Fruit fly (Drosophila melanogaster): ENCODE results near the gene mtDNA-helicase.

The mtDNA-helicase gene

dm6 chr2L:9912570-9913260 is 19.5 kb upstream of the mtDNA-helicase start, which contains the start of the genes Etl1 and Srp54 (continued):
- TF ChIP-seq tup (GFP tag; optimal IDR thresholded peaks at IDR 0.05): no peak
- peak; percentile 44 for TF ChIP-seq CoRest (tag; optimal IDR thresholded peaks at IDR 0.05)
- peak; percentile 91 for TF ChIP-seq CG2116 (GFP tag; optimal IDR thresholded peaks at IDR 0.05)
- peak; percentile 68 for TF ChIP-seq CG17186 (GFP tag; optimal IDR thresholded peaks at IDR 0.05)
- no peak for TF ChIP-seq Fer1 (GFP tag; optimal IDR thresholded peaks at IDR 0.05)
- TF ChIP-seq CG6654 (GFP tag; optimal IDR thresholded peaks at IDR 0.05): no peak
- TF ChIP-seq slbo (GFP tag; IDR thresholded peaks at IDR 0.05): peak; percentile 17; the same call in 1 of the 2 replicates
- no peak for TF ChIP-seq CG4820 (GFP tag; optimal IDR thresholded peaks at IDR 0.05)
- no peak for TF ChIP-seq otp (GFP tag; IDR thresholded peaks at IDR 0.05)
- TF ChIP-seq Max (GFP tag; optimal IDR thresholded peaks at IDR 0.05): peak; percentile 5
- no peak for TF ChIP-seq CG17568 (GFP tag; optimal IDR thresholded peaks at IDR 0.05)
- TF ChIP-seq YL-1 (GFP tag; optimal IDR thresholded peaks at IDR 0.05): peak; percentile 52
- peak; percentile 75 for TF ChIP-seq bigmax (GFP tag; optimal IDR thresholded peaks at IDR 0.05)
- no peak for TF ChIP-seq grau (tag; optimal IDR thresholded peaks at IDR 0.05)
- no peak for TF ChIP-seq inv (GFP tag; IDR thresholded peaks at IDR 0.05; ENCODE audit: partially characterized antibody)
- no peak for TF ChIP-seq Dfd (GFP tag; optimal IDR thresholded peaks at IDR 0.05)
- peak; percentile 13 for TF ChIP-seq gcm (GFP tag; optimal IDR thresholded peaks at IDR 0.05)
- TF ChIP-seq CG7963 (GFP tag; IDR thresholded peaks at IDR 0.05; ENCODE audit: partially characterized antibody): no peak
- TF ChIP-seq hkb (optimal IDR thresholded peaks at IDR 0.05): peak; percentile 84
- TF ChIP-seq hkb (GFP tag; IDR thresholded peaks at IDR 0.05): no peak
- peak; percentile 72 for TF ChIP-seq CG14710 (tag; optimal IDR thresholded peaks at IDR 0.05)
- TF ChIP-seq nom (GFP tag; optimal IDR thresholded peaks at IDR 0.05): no peak
- TF ChIP-seq CG10431 (GFP tag; optimal IDR thresholded peaks at IDR 0.05): no peak
- no peak for TF ChIP-seq CG8388 (GFP tag; optimal IDR thresholded peaks at IDR 0.05)
- TF ChIP-seq dmrt11E (tag; optimal IDR thresholded peaks at IDR 0.05): no peak
- TF ChIP-seq Ptx1 (GFP tag; IDR thresholded peaks at IDR 0.05): no peak
- no peak for TF ChIP-seq tna (GFP tag; IDR thresholded peaks at IDR 0.05; ENCODE audit: partially characterized antibody)
- no peak for TF ChIP-seq Tbp (GFP tag; optimal IDR thresholded peaks at IDR 0.05)
- peak; percentile 12 for TF ChIP-seq CG2120 (GFP tag; optimal IDR thresholded peaks at IDR 0.05)

dm6 chr2L:9911783-9912182 is 18.5 kb upstream of the mtDNA-helicase start:
- peak; percentile 15; the same call in 1 of the 2 replicates for TF ChIP-seq CG32532 (GFP tag; IDR thresholded peaks at IDR 0.05)
- no peak for TF ChIP-seq CHES-1-like (GFP tag; optimal IDR thresholded peaks at IDR 0.05)
- no peak for TF ChIP-seq Dll (GFP tag; IDR thresholded peaks at IDR 0.05; ENCODE audit: partially characterized antibody)
- TF ChIP-seq HLHmδ (GFP tag; optimal IDR thresholded peaks at IDR 0.05): no peak
- no peak for TF ChIP-seq sna (GFP tag; IDR thresholded peaks at IDR 0.05; ENCODE audit: partially characterized antibody)
- peak; percentile 31 for TF ChIP-seq CG11504 (tag; optimal IDR thresholded peaks at IDR 0.05)
- no peak for TF ChIP-seq knrl (GFP tag; IDR thresholded peaks at IDR 0.05; ENCODE audit: partially characterized antibody)
- no peak for TF ChIP-seq CG14667 (GFP tag; IDR thresholded peaks at IDR 0.05)
- TF ChIP-seq dpn (GFP tag; optimal IDR thresholded peaks at IDR 0.05): peak; percentile 26 to 36
- TF ChIP-seq CG30403 (GFP tag; optimal IDR thresholded peaks at IDR 0.05): peak; percentile 9
- no peak for TF ChIP-seq CG3838 (GFP tag; optimal IDR thresholded peaks at IDR 0.05)
- 0 out of 2 replicates have a peak, but pooled peaks have one; percentile 31 for TF ChIP-seq ranshi (GFP tag; IDR thresholded peaks at IDR 0.05)
- TF ChIP-seq dysf (GFP tag; IDR thresholded peaks at IDR 0.05): peak; percentile 13; the same call in 1 of the 3 replicates
- TF ChIP-seq CG10543 (GFP tag; optimal IDR thresholded peaks at IDR 0.05): no peak
- no peak for TF ChIP-seq Mrtf (GFP tag; IDR thresholded peaks at IDR 0.05)
- TF ChIP-seq CG9727 (GFP tag; optimal IDR thresholded peaks at IDR 0.05): no peak
- no peak for TF ChIP-seq ase (GFP tag; IDR thresholded peaks at IDR 0.05)
- TF ChIP-seq NC2α (GFP tag; optimal IDR thresholded peaks at IDR 0.05): no peak
- peak; percentile 10 to 82 for TF ChIP-seq crp (GFP tag; optimal IDR thresholded peaks at IDR 0.05)
- TF ChIP-seq CG18011 (GFP tag; optimal IDR thresholded peaks at IDR 0.05): no peak
- TF ChIP-seq cas (GFP tag; IDR thresholded peaks at IDR 0.05): no peak

All from whole organism, embryonic.